Worm (Caenorhabditis elegans): ENCODE results near the gene clec-76.

clec-76 gene

DNA sequence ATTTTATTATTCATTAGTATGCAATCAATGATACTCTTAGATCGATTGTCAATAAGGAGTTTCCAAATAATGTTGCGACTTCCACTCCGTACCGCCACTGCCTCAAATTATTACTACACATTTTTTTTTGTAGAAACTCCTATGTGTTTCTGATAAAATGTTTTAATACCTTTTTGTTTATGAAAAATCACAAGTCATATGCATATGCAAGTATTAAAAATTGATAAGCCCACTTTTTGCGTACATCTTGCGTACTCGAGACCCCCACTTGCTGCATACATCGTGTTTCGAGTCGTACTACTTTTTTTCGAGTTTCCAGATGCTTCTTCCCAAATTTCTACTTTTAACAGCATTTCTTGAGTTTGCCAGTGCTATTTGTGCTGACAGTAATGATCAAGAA, at the start of gene clec-76:
Gene clec-76, plus strand, starts transcription at position 234 of the 400 bp plus-strand sequence.
- TF ChIP-seq ceh-9 (tag; optimal IDR thresholded peaks at IDR 0.05) (no peak), C08G9.2 (tag; optimal IDR thresholded peaks at IDR 0.05) (no peak), elt-2 (tag; optimal IDR thresholded peaks at IDR 0.05) (no peak), gmeb-2 (tag; optimal IDR thresholded peaks at IDR 0.05) (no peak), unc-55 (GFP tag; optimal IDR thresholded peaks at IDR 0.05) (no peak), ref-2 (tag; optimal IDR thresholded peaks at IDR 0.05) (no peak), unc-86 (tag; optimal IDR thresholded peaks at IDR 0.05) (no peak), dmd-4 (tag; optimal IDR thresholded peaks at IDR 0.05; ENCODE audit: borderline replicate concordance) (no peak), pat-9 (tag; optimal IDR thresholded peaks at IDR 0.05) (no peak), ceh-22 (tag; optimal IDR thresholded peaks at IDR 0.05) (no peak), odd-2 (tag; optimal IDR thresholded peaks at IDR 0.05) (no peak), fax-1 (tag; optimal IDR thresholded peaks at IDR 0.05) (no peak), ceh-14 (tag; optimal IDR thresholded peaks at IDR 0.05) (no peak), ama-1 (optimal IDR thresholded peaks at IDR 0.05) (no peak), hlh-6 (tag; optimal IDR thresholded peaks at IDR 0.05) (no peak)

ce11 chrIV:3915296-3915695, 49.8 kb upstream of the clec-76 start, which contains the start of gene srz-20:
Gene srz-20, plus strand, starts transcription at chrIV:3915596.
- no peak for TF ChIP-seq ets-4 (tag; optimal IDR thresholded peaks at IDR 0.05)
- TF ChIP-seq C08G9.2 (tag; optimal IDR thresholded peaks at IDR 0.05): no peak
- no peak for TF ChIP-seq sox-4 (tag; optimal IDR thresholded peaks at IDR 0.05)
- TF ChIP-seq ceh-31 (tag; optimal IDR thresholded peaks at IDR 0.05): no peak

DNA sequence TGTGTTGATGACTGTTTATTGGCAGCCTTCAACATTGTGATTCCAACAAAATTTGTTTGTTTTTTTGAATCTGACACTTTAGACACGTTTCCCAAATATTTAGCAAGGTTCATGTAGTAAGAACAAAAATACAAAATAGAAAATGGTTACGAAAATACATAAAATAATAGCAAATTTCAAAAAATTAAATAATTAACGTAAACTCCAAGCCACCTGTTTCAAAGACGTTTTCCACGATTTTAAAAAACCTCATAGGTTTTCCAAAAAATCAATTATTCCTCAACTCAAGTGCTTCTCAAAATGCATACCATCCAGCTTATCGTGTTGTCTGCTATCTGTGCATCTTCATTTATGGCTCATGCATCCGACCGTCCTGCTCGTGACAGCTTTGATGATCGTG, 47.6 kb upstream of the clec-76 start, which contains the start of gene F56D6.14:
Gene F56D6.14, plus strand, starts transcription at position 301 of the 400 bp plus-strand sequence.
- no peak for TF ChIP-seq sdc-2 (tag; optimal IDR thresholded peaks at IDR 0.05)
- TF ChIP-seq pat-9 (tag; optimal IDR thresholded peaks at IDR 0.05): no peak
- no peak for TF ChIP-seq npax-4 (tag; optimal IDR thresholded peaks at IDR 0.05)
- TF ChIP-seq sox-2 (GFP tag; IDR thresholded peaks at IDR 0.05): no peak
- no peak for TF ChIP-seq hlh-30 (tag; optimal IDR thresholded peaks at IDR 0.05; ENCODE audit: insufficient read depth)
- TF ChIP-seq T23F11.4 (GFP tag; optimal IDR thresholded peaks at IDR 0.05): no peak
- no peak for TF ChIP-seq eyg-1 (tag; optimal IDR thresholded peaks at IDR 0.05)
- no peak for TF ChIP-seq fkh-10 (GFP tag; optimal IDR thresholded peaks at IDR 0.05)
- TF ChIP-seq madf-2 (tag; optimal IDR thresholded peaks at IDR 0.05): no peak
- TF ChIP-seq ceh-22 (tag; optimal IDR thresholded peaks at IDR 0.05): no peak
- no peak for TF ChIP-seq hlh-15 (tag; optimal IDR thresholded peaks at IDR 0.05)
- no peak for TF ChIP-seq fkh-6 (tag; optimal IDR thresholded peaks at IDR 0.05)

DNA sequence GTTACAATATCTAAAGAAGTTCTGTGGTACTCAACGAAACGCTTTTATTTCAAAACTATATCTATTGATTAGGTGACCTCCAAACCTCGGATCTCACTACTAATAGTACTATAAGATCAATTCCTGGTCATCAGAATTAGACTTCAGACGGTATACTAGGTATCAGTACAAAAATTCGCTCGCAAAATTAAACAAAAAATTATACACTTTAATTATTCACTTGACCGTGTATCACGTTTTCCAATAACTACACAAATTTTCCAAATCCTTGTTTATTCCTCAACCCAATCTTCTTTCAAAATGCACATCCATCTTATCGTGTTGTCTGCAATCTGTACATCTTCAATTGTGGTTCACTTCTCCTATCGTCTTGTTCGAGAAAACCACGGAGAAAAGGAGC, 46.9 kb upstream of the clec-76 start, which contains the start of gene F56D6.23:
Gene F56D6.23, plus strand, starts transcription at position 301 of the 400 bp plus-strand sequence.
- TF ChIP-seq ceh-30 (tag; optimal IDR thresholded peaks at IDR 0.05): no peak
- TF ChIP-seq rnt-1 (tag; optimal IDR thresholded peaks at IDR 0.05): no peak
- no peak for TF ChIP-seq ama-1 (optimal IDR thresholded peaks at IDR 0.05)
- TF ChIP-seq ceh-19 (GFP tag; optimal IDR thresholded peaks at IDR 0.05): no peak
- TF ChIP-seq fkh-10 (GFP tag; optimal IDR thresholded peaks at IDR 0.05): no peak
- TF ChIP-seq hlh-15 (tag; optimal IDR thresholded peaks at IDR 0.05): no peak
- TF ChIP-seq sox-2 (GFP tag; IDR thresholded peaks at IDR 0.05): no peak
- no peak for TF ChIP-seq unc-86 (tag; optimal IDR thresholded peaks at IDR 0.05)
- no peak for TF ChIP-seq madf-2 (tag; optimal IDR thresholded peaks at IDR 0.05)
- TF ChIP-seq pag-3 (tag; optimal IDR thresholded peaks at IDR 0.05; ENCODE audit: borderline replicate concordance): no peak
- no peak for TF ChIP-seq dmd-4 (tag; optimal IDR thresholded peaks at IDR 0.05; ENCODE audit: borderline replicate concordance)
- TF ChIP-seq F13H6.1 (tag; optimal IDR thresholded peaks at IDR 0.05): no peak
- no peak for TF ChIP-seq pros-1 (tag; optimal IDR thresholded peaks at IDR 0.05)
- TF ChIP-seq fax-1 (tag; optimal IDR thresholded peaks at IDR 0.05): no peak
- TF ChIP-seq K09A11.1 (tag; optimal IDR thresholded peaks at IDR 0.05; ENCODE audit: insufficient read depth): no peak
- no peak for TF ChIP-seq ceh-48 (tag; optimal IDR thresholded peaks at IDR 0.05)
